Worm (Caenorhabditis elegans): ENCODE results near the gene srv-8.

The srv-8 gene

DNA sequence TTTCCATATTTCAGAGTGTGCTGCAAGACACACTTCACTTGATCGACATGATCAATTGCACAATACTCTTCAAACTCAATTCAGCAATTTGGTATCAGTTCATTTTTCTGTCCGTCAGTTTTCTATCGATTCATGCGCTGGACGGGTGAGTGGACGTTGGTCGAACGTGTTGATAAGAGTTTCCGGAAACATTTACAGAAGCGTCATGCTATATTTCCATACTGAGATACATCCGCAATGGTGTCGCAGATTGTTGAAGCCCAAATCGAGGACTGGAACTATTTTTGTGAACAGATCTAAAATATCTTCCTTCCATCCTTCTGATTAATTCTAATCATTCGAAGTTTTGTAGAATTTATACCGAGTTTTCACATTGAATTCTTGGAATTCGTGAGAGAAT, 50.9 kb downstream of the srv-8 start (continued):
- TF ChIP-seq dve-1 (tag; optimal IDR thresholded peaks at IDR 0.05; ENCODE audit: insufficient read depth) (peak; percentile 41), lin-38 (GFP tag; IDR thresholded peaks at IDR 0.05) (no peak), nhr-11 (tag; optimal IDR thresholded peaks at IDR 0.05) (no peak), ceh-82 (tag; optimal IDR thresholded peaks at IDR 0.05) (no peak), mxl-2 (GFP tag; conservative IDR thresholded peaks at IDR 0.05) (0 out of 2 replicates have a peak, but pooled peaks have one; percentile 11), nhr-41 (GFP tag; IDR thresholded peaks at IDR 0.05) (no peak), ztf-11 (tag; optimal IDR thresholded peaks at IDR 0.05) (no peak), nhr-6 (tag; optimal IDR thresholded peaks at IDR 0.05) (no peak), D1046.2 (GFP tag; IDR thresholded peaks at IDR 0.05) (no peak), ceh-28 (tag; optimal IDR thresholded peaks at IDR 0.05) (no peak), dmd-6 (GFP tag; IDR thresholded peaks at IDR 0.05) (peak; percentile 77), madf-5 (GFP tag; IDR thresholded peaks at IDR 0.05) (no peak), F26F4.8 (GFP tag; conservative IDR thresholded peaks at IDR 0.05) (no peak), egl-27 (tag; optimal IDR thresholded peaks at IDR 0.05) (no peak), lim-7 (GFP tag; IDR thresholded peaks at IDR 0.05) (no peak), ctbp-1 (GFP tag; IDR thresholded peaks at IDR 0.05) (no peak), daf-8 (GFP tag; IDR thresholded peaks at IDR 0.05) (no peak), zfp-3 (GFP tag; conservative IDR thresholded peaks at IDR 0.05) (peak; percentile 64), daf-19 (GFP tag; conservative IDR thresholded peaks at IDR 0.05) (no peak), lin-29 (GFP tag; IDR thresholded peaks at IDR 0.05) (no peak), Y75B8A.6 (GFP tag; IDR thresholded peaks at IDR 0.05) (0 out of 2 replicates have a peak, but pooled peaks have one; percentile 4), unc-130 (GFP tag; optimal IDR thresholded peaks at IDR 0.05) (no peak), pqm-1 (tag; optimal IDR thresholded peaks at IDR 0.05) (peak; percentile 54), mep-1 (tag; optimal IDR thresholded peaks at IDR 0.05) (peak; percentile 60), nhr-28 (tag; optimal IDR thresholded peaks at IDR 0.05) (peak; percentile 55), snpc-1.2 (GFP tag; IDR thresholded peaks at IDR 0.05) (no peak), daf-16 (GFP tag; optimal IDR thresholded peaks at IDR 0.05) (no peak), daf-16 (tag; optimal IDR thresholded peaks at IDR 0.05) (peak; percentile 68), nhr-42 (GFP tag; IDR thresholded peaks at IDR 0.05) (no peak), daf-12 (tag; optimal IDR thresholded peaks at IDR 0.05) (no peak), hlh-30 (tag; optimal IDR thresholded peaks at IDR 0.05; ENCODE audit: insufficient read depth) (no peak), sdz-12 (GFP tag; optimal IDR thresholded peaks at IDR 0.05) (no peak), attf-4 (tag; optimal IDR thresholded peaks at IDR 0.05) (no peak), fos-1 (tag; optimal IDR thresholded peaks at IDR 0.05) (no peak), F49E8.2 (tag; optimal IDR thresholded peaks at IDR 0.05; ENCODE audit: borderline replicate concordance) (no peak), ZK337.2 (GFP tag; IDR thresholded peaks at IDR 0.05) (no peak), hif-1 (tag; optimal IDR thresholded peaks at IDR 0.05) (no peak), F37D6.2 (tag; optimal IDR thresholded peaks at IDR 0.05) (no peak), dmd-8 (GFP tag; IDR thresholded peaks at IDR 0.05) (no peak), nhr-25 (tag; optimal IDR thresholded peaks at IDR 0.05; ENCODE audit: borderline replicate concordance, insufficient read depth) (peak; percentile 3), lir-3 (tag; optimal IDR thresholded peaks at IDR 0.05) (no peak), skn-1 (tag; optimal IDR thresholded peaks at IDR 0.05) (no peak), mdl-1 (tag; optimal IDR thresholded peaks at IDR 0.05) (peak in 1 of 2 experiments; percentile 7), nhr-10 (tag; optimal IDR thresholded peaks at IDR 0.05) (peak; percentile 36), unc-39 (tag; optimal IDR thresholded peaks at IDR 0.05) (no peak), gei-8 (GFP tag; optimal IDR thresholded peaks at IDR 0.05) (peak; percentile 11), fkh-10 (GFP tag; optimal IDR thresholded peaks at IDR 0.05) (no peak), zip-2 (tag; optimal IDR thresholded peaks at IDR 0.05) (no peak), ztf-7 (tag; optimal IDR thresholded peaks at IDR 0.05) (no peak), dmd-9 (GFP tag; IDR thresholded peaks at IDR 0.05) (no peak), nhr-77 (tag; optimal IDR thresholded peaks at IDR 0.05) (peak; percentile 62), hlh-11 (tag; optimal IDR thresholded peaks at IDR 0.05) (no peak), lin-1 (GFP tag; IDR thresholded peaks at IDR 0.05) (peak; percentile 23; the same call in 1 of the 2 replicates)
